Fruit fly (Drosophila melanogaster) whole organism, wandering third instar larva: ENCODE results near the gene CG11456.
A peak's percentile ranks its signal among the peaks of the same experiment; 100 is the strongest.

Experiments
- CG32264 ChIP-seq: fragments of 200-800 bp; sonication (Bioruptor generic); optimal IDR thresholded peaks from 2 replicates; lab custom pipeline; 2016; ENCODE audit warnings: missing biosample characterization, missing genetic modification characterization
- CG9705 ChIP-seq: fragments of 200-800 bp; sonication (Bioruptor generic); optimal IDR thresholded peaks from 2 replicates; lab custom pipeline; 2018; ENCODE audit warnings: missing biosample characterization, mild to moderate bottlenecking, missing genetic modification characterization
- Dfd ChIP-seq: fragments of >200 bp; optimal IDR thresholded peaks from 2 replicates; lab custom pipeline; 2017; ENCODE audit warnings: missing biosample characterization, missing genetic modification characterization
- Dif ChIP-seq: fragments of 200-275, 200-300 bp; sonication (Bioruptor generic); optimal IDR thresholded peaks from 2 replicates; lab custom pipeline; 2018; ENCODE audit warnings: missing biosample characterization, missing genetic modification characterization; ENCODE audit not compliant: partially characterized antibody
- GATAd ChIP-seq: sonication (Bioruptor generic); optimal IDR thresholded peaks from 2 replicates; lab custom pipeline; 2016; ENCODE audit warnings: missing biosample characterization, missing genetic modification characterization
- HLH106 ChIP-seq: fragments of 200-800 bp; optimal IDR thresholded peaks from 3 replicates; lab custom pipeline; 2019; ENCODE audit warnings: missing biosample characterization, mild to moderate bottlenecking, missing genetic modification characterization, moderate library complexity
- Hnf4 ChIP-seq: fragments of 200-800 bp; sonication (Bioruptor generic); optimal IDR thresholded peaks from 2 replicates; lab custom pipeline; 2016; ENCODE audit warnings: missing biosample characterization, mild to moderate bottlenecking, missing genetic modification characterization
- Hr78 ChIP-seq: fragments of >200 bp; optimal IDR thresholded peaks from 2 replicates; lab custom pipeline; 2017; ENCODE audit warnings: missing biosample characterization, missing genetic modification characterization
- Hr83 ChIP-seq: fragments of 200-300 bp; sonication (Bioruptor generic); optimal IDR thresholded peaks from 2 replicates; lab custom pipeline; 2016; ENCODE audit warnings: missing biosample characterization, mild to moderate bottlenecking, missing genetic modification characterization, moderate library complexity; ENCODE audit not compliant: poor library complexity, severe bottlenecking
- Jra ChIP-seq: sonication (Bioruptor generic); optimal IDR thresholded peaks from 2 replicates; lab custom pipeline; 2016; ENCODE audit warnings: missing biosample characterization, missing genetic modification characterization
- Mio ChIP-seq: sonication (Bioruptor generic); optimal IDR thresholded peaks from 2 replicates; lab custom pipeline; 2016; ENCODE audit warnings: missing biosample characterization, missing genetic modification characterization
- Myc ChIP-seq: fragments of >200 bp; optimal IDR thresholded peaks from 2 replicates; lab custom pipeline; 2017
- N ChIP-seq: fragments of >200 bp; optimal IDR thresholded peaks from 2 replicates; lab custom pipeline; 2018; ENCODE audit warnings: missing biosample characterization, missing external identifiers, missing genetic modification characterization
- OdsH ChIP-seq: fragments of 200-800 bp; sonication (Bioruptor generic); optimal IDR thresholded peaks from 2 replicates; lab custom pipeline; 2016; ENCODE audit warnings: missing biosample characterization, mild to moderate bottlenecking, missing genetic modification characterization
- Rel ChIP-seq, 2 experiments: fragments of 200-800 bp; sonication (Bioruptor generic) in 1 of 2; optimal IDR thresholded peaks; 2 replicates in 1 of 2; 3 replicates in 1 of 2; lab custom pipeline; 2016 to 2019; ENCODE audit warnings: mild to moderate bottlenecking in 2 of 2, missing biosample characterization in 2 of 2, missing genetic modification characterization in 2 of 2, moderate library complexity in 1 of 2
- Sp1 ChIP-seq: fragments of 200-800 bp; sonication (Bioruptor generic); optimal IDR thresholded peaks from 3 replicates; lab custom pipeline; 2019; ENCODE audit warnings: missing biosample characterization, mild to moderate bottlenecking, missing genetic modification characterization, moderate library complexity
- Vsx2 ChIP-seq: fragments of 200-300, 225-300 bp; sonication (Bioruptor generic); optimal IDR thresholded peaks from 2 replicates; lab custom pipeline; 2018; ENCODE audit warnings: missing biosample characterization, missing genetic modification characterization; ENCODE audit not compliant: partially characterized antibody
- br ChIP-seq: fragments of 200-800 bp; sonication (Bioruptor generic); optimal IDR thresholded peaks from 2 replicates; lab custom pipeline; 2016; ENCODE audit warnings: missing biosample characterization, missing genetic modification characterization
- brk ChIP-seq: fragments of 200-800 bp; sonication (Bioruptor generic); optimal IDR thresholded peaks from 2 replicates; lab custom pipeline; 2016; ENCODE audit warnings: missing biosample characterization, mild to moderate bottlenecking, missing genetic modification characterization
- dl ChIP-seq, 2 experiments: fragments of 175-275, 200-275 bp in 1 of 2; fragments of 200-275 bp in 1 of 2; sonication (Bioruptor generic); optimal IDR thresholded peaks; lab custom pipeline; 2018; ENCODE audit warnings: mild to moderate bottlenecking in 2 of 2, missing biosample characterization in 2 of 2, missing genetic modification characterization in 2 of 2, moderate library complexity in 2 of 2; ENCODE audit not compliant: partially characterized antibody in 2 of 2, insufficient read depth in 1 of 2
- dmrt93B ChIP-seq: fragments of 200-800 bp; sonication (Bioruptor generic); optimal IDR thresholded peaks from 2 replicates; lab custom pipeline; 2018; ENCODE audit warnings: missing biosample characterization, mild to moderate bottlenecking, missing genetic modification characterization
- dsf ChIP-seq: sonication (Bioruptor generic); optimal IDR thresholded peaks from 2 replicates; lab custom pipeline; 2016; ENCODE audit warnings: missing biosample characterization, missing genetic modification characterization, borderline replicate concordance
- ey ChIP-seq: fragments of 200-800 bp; sonication (Bioruptor generic); optimal IDR thresholded peaks from 2 replicates; lab custom pipeline; 2016; ENCODE audit warnings: missing biosample characterization, missing genetic modification characterization
- foxo ChIP-seq, 2 experiments: fragments of 200-800 bp; sonication (Bioruptor generic); optimal IDR thresholded peaks; 2 replicates in 1 of 2; 3 replicates in 1 of 2; lab custom pipeline; 2016 to 2017; ENCODE audit warnings: missing biosample characterization in 2 of 2, missing genetic modification characterization in 2 of 2
- fru ChIP-seq: fragments of 200-800 bp; sonication (Bioruptor generic); optimal IDR thresholded peaks from 3 replicates; lab custom pipeline; 2016; ENCODE audit warnings: missing biosample characterization, mild to moderate bottlenecking, missing genetic modification characterization
- h ChIP-seq: fragments of 200-800 bp; sonication (Bioruptor generic); optimal IDR thresholded peaks from 3 replicates; lab custom pipeline; 2016; ENCODE audit warnings: missing biosample characterization, mild to moderate bottlenecking, missing genetic modification characterization
- jim ChIP-seq: fragments of 175-275, 200-325 bp; sonication (Bioruptor generic); optimal IDR thresholded peaks from 2 replicates; lab custom pipeline; 2016; ENCODE audit warnings: missing biosample characterization, mild to moderate bottlenecking, missing genetic modification characterization
- lola ChIP-seq: fragments of >200 bp; optimal IDR thresholded peaks from 2 replicates; lab custom pipeline; 2017; ENCODE audit warnings: missing biosample characterization, missing genetic modification characterization
- psq ChIP-seq: fragments of 200-800 bp; sonication (Bioruptor generic); optimal IDR thresholded peaks from 3 replicates; lab custom pipeline; 2017; ENCODE audit warnings: missing biosample characterization, mild to moderate bottlenecking, missing genetic modification characterization, moderate library complexity
- rgr ChIP-seq: fragments of 200-800 bp; sonication (Bioruptor generic); optimal IDR thresholded peaks from 3 replicates; lab custom pipeline; 2016; ENCODE audit warnings: missing biosample characterization, mild to moderate bottlenecking, missing genetic modification characterization
- sage ChIP-seq: fragments of 200-800 bp; sonication (Bioruptor generic); optimal IDR thresholded peaks from 2 replicates; lab custom pipeline; 2016; ENCODE audit warnings: missing biosample characterization, mild to moderate bottlenecking, missing genetic modification characterization
- sv ChIP-seq: fragments of 200-800 bp; sonication (Bioruptor generic); optimal IDR thresholded peaks from 3 replicates; lab custom pipeline; 2016; ENCODE audit warnings: missing biosample characterization, missing genetic modification characterization
- tai ChIP-seq: sonication (Bioruptor generic); optimal IDR thresholded peaks from 2 replicates; lab custom pipeline; 2016; ENCODE audit warnings: missing biosample characterization, missing genetic modification characterization
- usp ChIP-seq: fragments of >200 bp; optimal IDR thresholded peaks from 2 replicates; lab custom pipeline; 2017; ENCODE audit warnings: missing biosample characterization, missing genetic modification characterization
- woc ChIP-seq: sonication (Bioruptor generic); optimal IDR thresholded peaks from 2 replicates; lab custom pipeline; 2016; ENCODE audit warnings: missing biosample characterization, mild to moderate bottlenecking, missing genetic modification characterization

CG11456 gene

dm6 chr3L:20798325-20798846 is 43.4 kb upstream of the CG11456 start, which contains the start of the genes CG3698 and tzn:
TSS of gene CG3698 (minus strand) at chr3L:20798375.
TSS of gene tzn (plus strand) at chr3L:20798645.
- TF ChIP-seq brk (GFP tag; lab: Kevin White, UChicago) (no peak), GATAd (GFP tag; lab: Kevin White, UChicago) (no peak), CG32264 (GFP tag; lab: Kevin White, UChicago) (no peak), Jra (GFP tag; lab: Kevin White, UChicago) (no peak), usp (GFP tag; lab: Kevin White, UChicago) (no peak), h (GFP tag; lab: Kevin White, UChicago) (no peak), sage (no peak), jim (GFP tag; lab: Kevin White, UChicago) (no peak), br (GFP tag; lab: Kevin White, UChicago) (no peak), Mio (GFP tag; lab: Kevin White, UChicago) (no peak), rgr (GFP tag; lab: Kevin White, UChicago) (peak; percentile 94), Dfd (GFP tag; lab: Kevin White, UChicago) (no peak), Sp1 (GFP tag; lab: Kevin White, UChicago) (peak; percentile 85), ey (GFP tag; lab: Kevin White, UChicago) (no peak), sv (peak; percentile 78), CG9705 (GFP tag; lab: Kevin White, UChicago) (peak; percentile 95), Dif (no peak), tai (GFP tag; lab: Kevin White, UChicago) (no peak), psq (GFP tag; lab: Kevin White, UChicago) (peak; percentile 70), Rel (GFP tag; optimal IDR thresholded peaks at IDR 0.05; lab: Kevin White, UChicago) (peak; percentile 17), Rel (tag; optimal IDR thresholded peaks at IDR 0.05; lab: Kevin White, UChicago) (peak; percentile 85), dmrt93B (GFP tag; lab: Kevin White, UChicago) (peak; percentile 97), foxo (GFP tag; optimal IDR thresholded peaks at IDR 0.05; lab: Kevin White, UChicago) (no peak), Hnf4 (GFP tag; lab: Kevin White, UChicago) (no peak), Myc (lab: Kevin White, UChicago) (peak; percentile 43), HLH106 (peak; percentile 85), dl (GFP tag; optimal IDR thresholded peaks at IDR 0.05; lab: Kevin White, UChicago; ENCODE audit: insufficient read depth in 1 of 2, partially characterized antibody in 2 of 2) (no peak), lola (no peak), OdsH (peak; percentile 83), Vsx2 (no peak), N (GFP tag; lab: Kevin White, UChicago) (no peak), woc (GFP tag; lab: Kevin White, UChicago) (no peak), fru (GFP tag; lab: Kevin White, UChicago) (no peak), Hr83 (GFP tag; lab: Kevin White, UChicago) (peak; percentile 95), Hr78 (GFP tag; lab: Kevin White, UChicago) (no peak)
- TF ChIP-seq, all 38 proteins: peak for 11

DNA sequence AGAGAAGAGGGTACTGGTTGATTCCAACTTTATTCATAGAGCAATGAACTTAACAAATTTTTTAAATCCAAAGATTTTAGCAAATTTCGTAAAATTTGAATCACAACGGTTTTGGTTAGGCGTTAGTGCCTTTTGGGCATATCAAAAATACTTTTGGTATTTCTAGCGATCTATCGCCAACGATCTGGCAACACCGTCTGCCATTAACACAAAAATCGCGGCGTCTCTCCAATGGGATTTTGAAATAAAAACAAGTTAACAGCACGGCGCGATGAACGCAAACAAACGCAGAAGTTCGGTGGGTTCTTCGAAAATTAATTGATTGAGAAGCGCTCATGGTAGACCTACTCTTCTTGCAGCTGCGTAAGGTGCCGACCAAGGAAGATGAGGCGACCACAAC is 41.6 kb upstream of the CG11456 start, which contains the start of gene Spc105R:
Gene Spc105R (plus strand): TSS at position 203 of the 400 bp plus-strand sequence.
- TF ChIP-seq lola (no peak), Dif (no peak), Hr78 (GFP tag; lab: Kevin White, UChicago) (no peak), foxo (GFP tag; optimal IDR thresholded peaks at IDR 0.05; lab: Kevin White, UChicago) (no peak), woc (GFP tag; lab: Kevin White, UChicago) (no peak), N (GFP tag; lab: Kevin White, UChicago) (no peak), Jra (GFP tag; lab: Kevin White, UChicago) (no peak), dsf (no peak), HLH106 (no peak), usp (GFP tag; lab: Kevin White, UChicago) (no peak), br (GFP tag; lab: Kevin White, UChicago) (no peak), Vsx2 (no peak), Rel (GFP tag; optimal IDR thresholded peaks at IDR 0.05; lab: Kevin White, UChicago) (no peak), Rel (tag; optimal IDR thresholded peaks at IDR 0.05; lab: Kevin White, UChicago) (no peak)
